Fruit fly (Drosophila melanogaster): ENCODE measurements around the gene Irp-1A.
A peak's percentile ranks its signal among the peaks of the same experiment; 100 is the strongest.

Gene Irp-1A

dm6 chr3R:22673528-22673959 is 50.8 kb downstream of the Irp-1A start (continued):
- TF ChIP-seq tll (GFP tag; optimal IDR thresholded peaks at IDR 0.05) (peak in 1 of 2 experiments; percentile 96), CG1603 (tag; optimal IDR thresholded peaks at IDR 0.05) (peak; percentile 81), Six4 (GFP tag; optimal IDR thresholded peaks at IDR 0.05) (peak; percentile 61), CG7786 (GFP tag; optimal IDR thresholded peaks at IDR 0.05) (peak; percentile 80), CG15269 (tag; optimal IDR thresholded peaks at IDR 0.05) (peak; percentile 50), NfI (GFP tag; optimal IDR thresholded peaks at IDR 0.05) (peak; percentile 32), HLHmδ (GFP tag; optimal IDR thresholded peaks at IDR 0.05) (no peak), fru (optimal IDR thresholded peaks at IDR 0.05) (no peak), TFAM (GFP tag; optimal IDR thresholded peaks at IDR 0.05) (no peak), cwo (GFP tag; optimal IDR thresholded peaks at IDR 0.05) (peak; percentile 55), CG5180 (GFP tag; optimal IDR thresholded peaks at IDR 0.05) (peak; percentile 15), CG9932 (GFP tag; IDR thresholded peaks at IDR 0.05) (no peak), CG12769 (tag; optimal IDR thresholded peaks at IDR 0.05) (peak; percentile 39), so (GFP tag; IDR thresholded peaks at IDR 0.05) (no peak), grau (tag; optimal IDR thresholded peaks at IDR 0.05) (peak; percentile 77), sens-2 (GFP tag; IDR thresholded peaks at IDR 0.05) (peak; percentile 58; the same call in 1 of the 2 replicates), danr (GFP tag; IDR thresholded peaks at IDR 0.05) (no peak), CG11456 (GFP tag; IDR thresholded peaks at IDR 0.05) (no peak), Mrtf (GFP tag; IDR thresholded peaks at IDR 0.05) (no peak), eyg (GFP tag; optimal IDR thresholded peaks at IDR 0.05) (no peak), CG1792 (GFP tag; optimal IDR thresholded peaks at IDR 0.05) (no peak), Gug (GFP tag; IDR thresholded peaks at IDR 0.05) (peak; percentile 44; the same call in 2 of the 4 replicates), unpg (GFP tag; optimal IDR thresholded peaks at IDR 0.05) (peak; percentile 71), NFAT (GFP tag; IDR thresholded peaks at IDR 0.05) (no peak), Trl (optimal IDR thresholded peaks at IDR 0.05) (peak in 1 of 2 experiments; percentile 73), Trl (GFP tag; optimal IDR thresholded peaks at IDR 0.05) (peak; percentile 57), GATAe (GFP tag; conservative IDR thresholded peaks at IDR 0.05) (peak; percentile 75), CG8388 (GFP tag; optimal IDR thresholded peaks at IDR 0.05) (peak; percentile 74), Fer2 (tag; optimal IDR thresholded peaks at IDR 0.05) (no peak), CG1832 (GFP tag; optimal IDR thresholded peaks at IDR 0.05) (no peak), CG15514 (GFP tag; optimal IDR thresholded peaks at IDR 0.05) (no peak), ara (GFP tag; IDR thresholded peaks at IDR 0.05) (0 out of 2 replicates have a peak, but pooled peaks have one; percentile 23), tx (GFP tag; optimal IDR thresholded peaks at IDR 0.05) (peak; percentile 54), Dfd (GFP tag; optimal IDR thresholded peaks at IDR 0.05) (no peak), da (GFP tag; optimal IDR thresholded peaks at IDR 0.05) (peak; percentile 25), caup (GFP tag; optimal IDR thresholded peaks at IDR 0.05; ENCODE audit: severe bottlenecking) (peak; percentile 57), pho (GFP tag; optimal IDR thresholded peaks at IDR 0.05) (peak; percentile 48), disco-r (GFP tag; optimal IDR thresholded peaks at IDR 0.05) (peak; percentile 60), CG32772 (GFP tag; IDR thresholded peaks at IDR 0.05) (0 out of 2 replicates have a peak, but pooled peaks have one; percentile 29), h (optimal IDR thresholded peaks at IDR 0.05) (no peak), z (GFP tag; IDR thresholded peaks at IDR 0.05) (no peak), cg (GFP tag; optimal IDR thresholded peaks at IDR 0.05) (no peak), CG1529 (GFP tag; optimal IDR thresholded peaks at IDR 0.05) (peak; percentile 72), Ada2b (GFP tag; IDR thresholded peaks at IDR 0.05) (peak; percentile 42), Dad (GFP tag; optimal IDR thresholded peaks at IDR 0.05) (peak; percentile 52), ab (GFP tag; optimal IDR thresholded peaks at IDR 0.05) (no peak), CG3838 (GFP tag; optimal IDR thresholded peaks at IDR 0.05) (peak; percentile 4), CG10267 (tag; optimal IDR thresholded peaks at IDR 0.05) (peak; percentile 86), CG12659 (GFP tag; optimal IDR thresholded peaks at IDR 0.05) (peak; percentile 47), HLH3B (GFP tag; IDR thresholded peaks at IDR 0.05) (peak; percentile 31; the same call in 1 of the 2 replicates), Dip2 (GFP tag; IDR thresholded peaks at IDR 0.05) (no peak), dysf (GFP tag; IDR thresholded peaks at IDR 0.05) (peak; percentile 55; the same call in 2 of the 3 replicates)
